Worm (Caenorhabditis elegans) whole organism, L4 larva: ENCODE results near the gene F14D2.19.

Experiments used
- D1046.2 ChIP-seq: fragments of 200-800 bp; sonication (Bioruptor generic); IDR thresholded peaks from 2 replicates; pipeline ENCODE4 v1.3.6; 2022; ENCODE audit warnings: missing genetic modification characterization, missing compliant biosample characterization
- F10B5.3 ChIP-seq: sonication (generic microtip); optimal IDR thresholded peaks from 2 replicates; lab custom pipeline; 2016; ENCODE audit warnings: mild to moderate bottlenecking, missing genetic modification characterization, missing compliant biosample characterization
- F26F4.8 ChIP-seq: fragments of 200-800 bp; sonication (Bioruptor generic); conservative IDR thresholded peaks from 2 replicates; pipeline ENCODE4 v1.3.6; 2022; ENCODE audit warnings: missing genetic modification characterization, missing compliant biosample characterization
- F37D6.2 ChIP-seq: sonication (generic microtip); optimal IDR thresholded peaks from 2 replicates; lab custom pipeline; 2016; ENCODE audit warnings: mild to moderate bottlenecking, missing genetic modification characterization, missing compliant biosample characterization
- F44E2.7 ChIP-seq: fragments of 200-800 bp; sonication (Bioruptor generic); IDR thresholded peaks from 2 replicates; pipeline ENCODE4 v2.1.2; 2022; ENCODE audit warnings: missing genetic modification characterization, missing compliant biosample characterization
- F49E8.2 ChIP-seq: sonication (generic microtip); optimal IDR thresholded peaks from 2 replicates; lab custom pipeline; 2016; ENCODE audit warnings: missing compliant biosample characterization, mild to moderate bottlenecking, missing genetic modification characterization, borderline replicate concordance
- R02D3.7 ChIP-seq: fragments of 150-350 bp; sonication (generic microtip); optimal IDR thresholded peaks from 3 replicates; lab custom pipeline; 2014; ENCODE audit warnings: missing biosample characterization, missing genetic modification characterization
- Y75B8A.6 ChIP-seq: fragments of 200-800 bp; sonication (Bioruptor generic); IDR thresholded peaks from 2 replicates; pipeline ENCODE4 v1.3.6; 2022; ENCODE audit warnings: missing genetic modification reagents, missing genetic modification characterization, missing compliant biosample characterization
- aly-2 ChIP-seq: sonication (generic microtip); optimal IDR thresholded peaks from 2 replicates; lab custom pipeline; 2018; ENCODE audit warnings: missing biosample characterization, missing genetic modification characterization
- ama-1 ChIP-seq: fragments of 150-350 bp; optimal IDR thresholded peaks from 2 replicates; lab custom pipeline; 2014; ENCODE audit warnings: inconsistent platforms, mixed read lengths
- attf-4 ChIP-seq: sonication (generic microtip); optimal IDR thresholded peaks from 3 replicates; lab custom pipeline; 2017; ENCODE audit warnings: missing biosample characterization, missing genetic modification characterization
- ceh-28 ChIP-seq: fragments of 150-350 bp; optimal IDR thresholded peaks from 2 replicates; lab custom pipeline; 2014; ENCODE audit warnings: missing biosample characterization, missing genetic modification reagents, missing genetic modification characterization
- ceh-32 ChIP-seq: sonication (generic microtip); optimal IDR thresholded peaks from 2 replicates; lab custom pipeline; 2016; ENCODE audit warnings: mild to moderate bottlenecking, missing genetic modification characterization, missing compliant biosample characterization; ENCODE audit not compliant: poor library complexity
- ceh-44 ChIP-seq: fragments of 200-800 bp; sonication (Bioruptor generic); IDR thresholded peaks from 2 replicates; pipeline ENCODE4 v1.3.6; 2022; ENCODE audit warnings: missing genetic modification reagents, missing genetic modification characterization, missing compliant biosample characterization
- daf-16 ChIP-seq, 3 experiments: sonication (generic microtip); optimal IDR thresholded peaks; 2 replicates each; lab custom pipeline; 2016 to 2017; ENCODE audit warnings: missing genetic modification characterization in 3 of 3, missing genetic modification reagents in 3 of 3, mild to moderate bottlenecking in 2 of 3, missing compliant biosample characterization in 2 of 3, missing biosample characterization in 1 of 3, moderate library complexity in 1 of 3
- daf-8 ChIP-seq: fragments of 200-800 bp; sonication (Bioruptor generic); IDR thresholded peaks from 2 replicates; pipeline ENCODE4 v1.3.6; 2022; ENCODE audit warnings: missing genetic modification characterization, missing compliant biosample characterization
- dmd-6 ChIP-seq: fragments of 200-800 bp; sonication (Bioruptor generic); IDR thresholded peaks from 2 replicates; pipeline ENCODE4 v1.3.6; 2022; ENCODE audit warnings: missing genetic modification reagents, missing genetic modification characterization, missing compliant biosample characterization
- dve-1 ChIP-seq: sonication (generic microtip); optimal IDR thresholded peaks from 2 replicates; lab custom pipeline; 2017; ENCODE audit warnings: antibody characterized with exemption, mild to moderate bottlenecking, missing genetic modification characterization, missing compliant biosample characterization; ENCODE audit not compliant: insufficient read depth
- fkh-10 ChIP-seq: fragments of 150-350 bp; optimal IDR thresholded peaks from 2 replicates; lab custom pipeline; 2014; ENCODE audit warnings: missing biosample characterization, missing genetic modification reagents, missing genetic modification characterization
- gei-8 ChIP-seq: fragments of 200-800 bp; sonication (Bioruptor generic); optimal IDR thresholded peaks from 2 replicates; lab custom pipeline; 2018; ENCODE audit warnings: mild to moderate bottlenecking, missing genetic modification characterization, missing compliant biosample characterization
- hlh-11 ChIP-seq: fragments of 200-800 bp; sonication (Bioruptor generic); optimal IDR thresholded peaks from 2 replicates; lab custom pipeline; 2018; ENCODE audit warnings: mild to moderate bottlenecking, missing genetic modification characterization, missing compliant biosample characterization
- hmg-1.1 ChIP-seq: fragments of 200-800 bp; sonication (Bioruptor generic); IDR thresholded peaks from 2 replicates; pipeline ENCODE4 v1.3.6; 2022; ENCODE audit warnings: missing genetic modification reagents, missing genetic modification characterization, missing compliant biosample characterization
- lin-1 ChIP-seq: fragments of 200-800 bp; sonication (Bioruptor generic); IDR thresholded peaks from 2 replicates; pipeline ENCODE4 v1.3.6; 2022; ENCODE audit warnings: missing genetic modification reagents, missing genetic modification characterization, missing compliant biosample characterization
- lsy-2 ChIP-seq, 2 experiments: fragments of 150-350 bp in 1 of 2; sonication (generic microtip) in 1 of 2; optimal IDR thresholded peaks; 2 replicates each; lab custom pipeline; 2014 to 2017; ENCODE audit warnings: missing biosample characterization in 2 of 2, missing genetic modification characterization in 2 of 2
- mep-1 ChIP-seq: fragments of 150-350 bp; sonication (generic microtip); optimal IDR thresholded peaks from 3 replicates; lab custom pipeline; 2014; ENCODE audit warnings: missing biosample characterization, missing genetic modification characterization
- nhr-10 ChIP-seq: fragments of 150-350 bp; optimal IDR thresholded peaks from 2 replicates; lab custom pipeline; 2014; ENCODE audit warnings: missing biosample characterization, missing genetic modification characterization
- nhr-102 ChIP-seq: sonication (generic microtip); optimal IDR thresholded peaks from 2 replicates; lab custom pipeline; 2016; ENCODE audit warnings: mild to moderate bottlenecking, missing genetic modification characterization, moderate library complexity, missing compliant biosample characterization
- nhr-11 ChIP-seq: fragments of 150-350 bp; optimal IDR thresholded peaks from 2 replicates; lab custom pipeline; 2014; ENCODE audit warnings: missing biosample characterization, missing genetic modification characterization
- nhr-111 ChIP-seq: fragments of 200-800 bp; sonication (Bioruptor generic); optimal IDR thresholded peaks from 2 replicates; lab custom pipeline; 2018; ENCODE audit warnings: mild to moderate bottlenecking, missing genetic modification characterization, missing compliant biosample characterization
- nhr-28 ChIP-seq: fragments of 150-350 bp; optimal IDR thresholded peaks from 2 replicates; lab custom pipeline; 2014; ENCODE audit warnings: missing biosample characterization, missing genetic modification characterization
- nhr-48 ChIP-seq: sonication (generic microtip); optimal IDR thresholded peaks from 2 replicates; lab custom pipeline; 2016; ENCODE audit warnings: mild to moderate bottlenecking, missing genetic modification characterization, missing compliant biosample characterization
- php-3 ChIP-seq: fragments of 200-800 bp; sonication (Bioruptor generic); IDR thresholded peaks from 2 replicates; pipeline ENCODE4 v1.3.6; 2022; ENCODE audit warnings: missing genetic modification reagents, missing genetic modification characterization, missing compliant biosample characterization
- pqm-1 ChIP-seq: sonication (generic microtip); optimal IDR thresholded peaks from 2 replicates; lab custom pipeline; 2017; ENCODE audit warnings: missing biosample characterization, missing genetic modification characterization
- sdz-12 ChIP-seq: fragments of 200-800 bp; sonication (Bioruptor generic); optimal IDR thresholded peaks from 2 replicates; lab custom pipeline; 2018; ENCODE audit warnings: mild to moderate bottlenecking, missing genetic modification characterization, missing compliant biosample characterization
- set-16 ChIP-seq: fragments of 200-800 bp; sonication (Bioruptor generic); IDR thresholded peaks from 2 replicates; pipeline ENCODE4 v1.3.6; 2022; ENCODE audit warnings: missing genetic modification reagents, missing genetic modification characterization, missing compliant biosample characterization
- spr-3 ChIP-seq: fragments of 200-800 bp; sonication (Bioruptor generic); optimal IDR thresholded peaks from 2 replicates; lab custom pipeline; 2018; ENCODE audit warnings: mild to moderate bottlenecking, missing genetic modification characterization, missing compliant biosample characterization
- tag-97 ChIP-seq: fragments of 200-800 bp; sonication (Bioruptor generic); IDR thresholded peaks from 2 replicates; pipeline ENCODE4 v1.3.6; 2022; ENCODE audit warnings: missing genetic modification characterization, missing compliant biosample characterization
- tra-1 ChIP-seq: fragments of 200-800 bp; sonication (Bioruptor generic); IDR thresholded peaks from 2 replicates; pipeline ENCODE4 v1.3.6; 2022; ENCODE audit warnings: missing genetic modification reagents, missing genetic modification characterization, missing compliant biosample characterization
- unc-39 ChIP-seq: sonication (generic microtip); optimal IDR thresholded peaks from 2 replicates; lab custom pipeline; 2017; ENCODE audit warnings: missing biosample characterization, missing genetic modification characterization
- ztf-11 ChIP-seq: fragments of 150-350 bp; optimal IDR thresholded peaks from 2 replicates; lab custom pipeline; 2014; ENCODE audit warnings: missing biosample characterization, missing genetic modification characterization

Gene F14D2.19

DNA sequence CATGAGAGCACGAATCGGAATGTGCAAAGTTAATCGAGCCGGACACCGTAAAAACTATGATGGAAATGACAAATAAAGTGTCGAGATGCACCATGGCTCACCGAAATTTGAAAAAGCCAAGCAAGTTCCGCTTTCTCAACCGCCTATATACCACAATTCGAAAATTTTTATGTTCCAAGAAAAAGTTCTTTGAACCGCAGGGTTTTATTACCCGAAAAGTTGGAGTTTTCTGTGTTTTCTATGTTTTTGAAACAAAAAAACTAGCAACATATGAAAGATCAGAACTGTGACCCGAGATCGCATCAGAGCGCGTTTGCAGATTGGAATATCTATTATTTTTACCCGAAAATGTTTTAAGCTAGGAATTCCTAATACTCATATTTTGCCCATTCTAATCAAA is 9.8 kb downstream of the F14D2.19 start, which contains the start of gene Y46D2A.3:
Gene Y46D2A.3 (minus strand): TSS at position 101 of the 400 bp plus-strand sequence.
- TF ChIP-seq mep-1 (tag; lab: Kevin White, UChicago), result no peak

DNA sequence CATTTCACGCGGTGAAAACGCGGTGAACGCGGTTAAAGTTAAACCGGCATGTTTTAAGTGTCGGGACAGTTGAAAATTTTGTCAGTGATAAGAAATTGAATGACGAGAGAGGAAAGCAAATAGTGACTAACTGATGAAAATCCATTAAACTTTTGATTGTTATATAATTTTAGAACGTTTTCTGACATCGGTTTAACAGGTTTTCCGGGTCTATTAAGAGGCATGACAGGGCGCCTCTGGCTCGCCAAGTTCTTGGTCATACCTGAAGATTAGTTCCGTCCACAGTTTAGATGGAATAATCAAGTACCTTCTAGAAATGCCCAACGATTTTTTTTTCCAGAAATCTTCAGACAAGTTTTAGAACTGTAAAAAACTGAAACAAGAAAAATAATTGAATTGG is 13.8 kb downstream of the F14D2.19 start, which contains the start of gene Y46D2A.2:
Gene Y46D2A.2 (minus strand): TSS at position 101 of the 400 bp plus-strand sequence.
- TF ChIP-seq R02D3.7 (tag; lab: Kevin White, UChicago) (no peak), fkh-10 (GFP tag; lab: Kevin White, UChicago) (no peak), daf-8 (GFP tag; lab: Robert Waterston, UW) (no peak), nhr-48 (no peak), F10B5.3 (tag; lab: Kevin White, UChicago) (no peak), F44E2.7 (GFP tag; lab: Robert Waterston, UW) (no peak), spr-3 (GFP tag; lab: Kevin White, UChicago) (no peak), nhr-102 (tag; lab: Kevin White, UChicago) (no peak)

DNA sequence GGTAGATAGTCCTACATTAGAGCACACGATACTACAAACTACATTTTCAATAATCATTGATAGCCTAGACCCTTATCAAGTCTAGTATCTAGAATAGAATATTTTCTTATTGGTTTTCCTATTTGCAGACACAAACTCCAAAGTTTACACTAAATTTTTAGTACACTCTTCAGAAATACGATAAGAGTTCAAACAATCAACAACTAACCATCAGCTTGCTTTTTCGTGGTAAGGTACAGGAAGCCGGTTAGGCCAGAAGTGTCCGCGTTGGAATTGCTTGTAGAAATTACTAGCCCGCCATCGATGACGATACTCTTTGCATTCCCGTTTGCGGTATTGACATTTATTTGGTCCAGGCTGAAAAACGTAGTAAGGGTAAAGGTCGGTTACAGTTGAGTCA is 14.7 kb downstream of the F14D2.19 start, which contains the start of gene Y46D2A.1:
Gene Y46D2A.1 (plus strand): TSS at position 301 of the 400 bp plus-strand sequence.
- TF ChIP-seq nhr-28 (tag; lab: Kevin White, UChicago) (peak; percentile 22), ceh-32 (tag; lab: Kevin White, UChicago) (no peak), dmd-6 (0 out of 2 replicates have a peak, but pooled peaks have one; percentile 12), fkh-10 (GFP tag; lab: Kevin White, UChicago) (no peak)

DNA sequence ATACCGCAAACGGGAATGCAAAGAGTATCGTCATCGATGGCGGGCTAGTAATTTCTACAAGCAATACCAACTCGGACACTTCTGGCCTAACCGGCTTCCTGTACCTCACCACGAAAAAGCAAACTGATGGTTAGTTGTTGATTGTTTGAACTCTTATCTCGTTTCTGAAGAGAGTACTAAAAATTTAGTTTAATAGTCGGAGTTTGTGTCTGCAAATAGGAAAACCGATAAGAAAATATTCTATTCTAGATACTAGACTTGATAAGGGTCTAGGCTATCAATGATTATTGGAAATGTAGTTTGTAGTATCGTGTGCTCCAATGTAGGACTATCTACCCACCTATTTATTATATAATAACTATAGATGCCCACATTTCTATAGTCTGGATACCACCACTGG is 18.1 kb downstream of the F14D2.19 start:
- TF ChIP-seq D1046.2 (GFP tag; lab: Robert Waterston, UW) (no peak), daf-16 (GFP tag; optimal IDR thresholded peaks at IDR 0.05; lab: Kevin White, UChicago) (no peak), daf-16 (tag; optimal IDR thresholded peaks at IDR 0.05; lab: Kevin White, UChicago) (peak; percentile 20), set-16 (GFP tag; lab: Robert Waterston, UW) (no peak), php-3 (GFP tag; lab: Robert Waterston, UW) (peak; percentile 87), tra-1 (no peak), tag-97 (GFP tag; lab: Robert Waterston, UW) (no peak), ceh-32 (tag; lab: Kevin White, UChicago) (no peak), hlh-11 (tag; lab: Kevin White, UChicago) (peak; percentile 43), nhr-28 (tag; lab: Kevin White, UChicago) (peak; percentile 68), dmd-6 (peak; percentile 73), nhr-111 (GFP tag; lab: Kevin White, UChicago) (no peak), attf-4 (no peak), pqm-1 (tag; lab: Kevin White, UChicago) (peak; percentile 33), F37D6.2 (tag; lab: Kevin White, UChicago) (no peak), gei-8 (GFP tag; lab: Kevin White, UChicago) (no peak), dve-1 (peak; percentile 23), nhr-11 (tag; lab: Kevin White, UChicago) (no peak), sdz-12 (GFP tag; lab: Kevin White, UChicago) (no peak), fkh-10 (GFP tag; lab: Kevin White, UChicago) (no peak)

DNA sequence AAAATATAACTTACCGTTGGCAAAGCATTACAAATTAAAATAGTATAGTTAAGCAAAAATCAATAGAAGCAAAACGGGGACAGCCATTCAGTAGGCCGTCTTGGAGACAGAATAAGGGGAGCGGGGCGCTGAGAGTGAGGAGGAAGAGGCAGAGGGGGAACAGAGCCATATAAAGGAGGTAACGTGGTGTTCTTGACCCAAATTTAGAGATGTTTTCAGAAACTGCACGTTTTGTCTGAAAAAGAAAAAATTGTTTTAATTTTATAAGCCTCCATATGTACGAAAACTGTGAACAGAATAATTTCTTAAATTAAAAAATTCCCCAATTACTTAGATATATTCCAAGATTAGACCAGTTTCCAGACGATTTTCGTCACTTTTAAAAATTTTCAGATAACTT is 23.5 kb downstream of the F14D2.19 start, which contains the start of gene F39E9.6:
Gene F39E9.6 (minus strand): TSS at position 101 of the 400 bp plus-strand sequence.
- TF ChIP-seq ama-1 (lab: Kevin White, UChicago) (no peak), lsy-2 (tag; optimal IDR thresholded peaks at IDR 0.05; lab: Kevin White, UChicago) (no peak), aly-2 (tag; lab: Kevin White, UChicago) (no peak), F26F4.8 (GFP tag; lab: Robert Waterston, UW) (no peak), dve-1 (no peak), unc-39 (tag; lab: Kevin White, UChicago) (no peak), ztf-11 (tag; lab: Kevin White, UChicago) (no peak), hmg-1.1 (GFP tag; lab: Robert Waterston, UW) (no peak), lin-1 (GFP tag; lab: Robert Waterston, UW) (no peak), F49E8.2 (no peak), Y75B8A.6 (GFP tag; lab: Robert Waterston, UW) (no peak), nhr-10 (tag; lab: Kevin White, UChicago) (no peak), ceh-44 (GFP tag; lab: Robert Waterston, UW) (no peak), ceh-28 (tag; lab: Kevin White, UChicago) (no peak)
